Worm (Caenorhabditis elegans) whole organism, early embryonic: Measurements from ENCODE around the gene F19B2.7.

Experiments used
- B0310.2 ChIP-seq: sonication (generic microtip); optimal IDR thresholded peaks from 2 replicates; lab custom pipeline; 2016; ENCODE audit warnings: mild to moderate bottlenecking, missing genetic modification characterization, missing compliant biosample characterization
- F13C5.2 ChIP-seq: sonication (generic microtip); optimal IDR thresholded peaks from 2 replicates; lab custom pipeline; 2017; ENCODE audit warnings: mild to moderate bottlenecking, missing genetic modification characterization, inconsistent platforms, missing compliant biosample characterization
- aly-1 ChIP-seq: sonication (generic microtip); optimal IDR thresholded peaks from 2 replicates; lab custom pipeline; 2016; ENCODE audit warnings: missing genetic modification characterization, missing compliant biosample characterization
- ama-1 ChIP-seq: fragments of 150-350 bp; optimal IDR thresholded peaks from 2 replicates; lab custom pipeline; 2014
- ceh-13 ChIP-seq: fragments of 200-800 bp; sonication (Bioruptor generic); optimal IDR thresholded peaks from 2 replicates; lab custom pipeline; 2018; ENCODE audit warnings: mild to moderate bottlenecking, missing genetic modification characterization, missing compliant biosample characterization
- ceh-36 ChIP-seq: sonication (generic microtip); optimal IDR thresholded peaks from 2 replicates; lab custom pipeline; 2016; ENCODE audit warnings: missing genetic modification characterization, inconsistent platforms, missing compliant biosample characterization
- ets-7 ChIP-seq: sonication (generic microtip); optimal IDR thresholded peaks from 2 replicates; lab custom pipeline; 2016; ENCODE audit warnings: missing genotype, missing genetic modification characterization, missing compliant biosample characterization
- flt-1 ChIP-seq: fragments of 200-800 bp; sonication (Bioruptor generic); IDR thresholded peaks from 2 replicates; pipeline ENCODE4 v1.3.6; 2022; ENCODE audit warnings: missing genetic modification characterization, missing compliant biosample characterization
- hmbx-1 ChIP-seq: sonication (generic microtip); optimal IDR thresholded peaks from 2 replicates; lab custom pipeline; 2016; ENCODE audit warnings: mild to moderate bottlenecking, missing genetic modification characterization, missing compliant biosample characterization
- hmg-4 ChIP-seq: fragments of 200-800 bp; sonication (Bioruptor generic); optimal IDR thresholded peaks from 2 replicates; lab custom pipeline; 2018; ENCODE audit warnings: mild to moderate bottlenecking, missing genetic modification characterization, missing compliant biosample characterization
- hnd-1 ChIP-seq: sonication (generic microtip); optimal IDR thresholded peaks from 2 replicates; lab custom pipeline; 2016; ENCODE audit warnings: missing genetic modification characterization, missing compliant biosample characterization
- pes-1 ChIP-seq: fragments of 200-800 bp; sonication (Bioruptor generic); IDR thresholded peaks from 2 replicates; pipeline ENCODE4 v1.3.6; 2022; ENCODE audit warnings: missing genetic modification reagents, missing genetic modification characterization, missing compliant biosample characterization
- scrt-1 ChIP-seq: fragments of 200-800 bp; sonication (Bioruptor generic); IDR thresholded peaks from 2 replicates; pipeline ENCODE4 v1.3.6; 2022; ENCODE audit warnings: missing genetic modification characterization, missing compliant biosample characterization
- sea-1 ChIP-seq: fragments of 200-800 bp; sonication (Bioruptor generic); conservative IDR thresholded peaks from 2 replicates; pipeline ENCODE4 v1.3.6; 2022; ENCODE audit warnings: missing genetic modification characterization, missing compliant biosample characterization
- tbx-11 ChIP-seq: fragments of 200-800 bp; sonication (Bioruptor generic); IDR thresholded peaks from 2 replicates; pipeline ENCODE4 v1.3.6; 2022; ENCODE audit warnings: missing genetic modification characterization, missing compliant biosample characterization
- tbx-37 ChIP-seq: fragments of 200-800 bp; sonication (Bioruptor generic); conservative IDR thresholded peaks from 2 replicates; pipeline ENCODE4 v1.3.6; 2022; ENCODE audit warnings: missing genetic modification reagents, missing genetic modification characterization, missing compliant biosample characterization
- tra-4 ChIP-seq: sonication (generic microtip); optimal IDR thresholded peaks from 2 replicates; lab custom pipeline; 2017; ENCODE audit warnings: missing genetic modification characterization, missing compliant biosample characterization

Gene F19B2.7

DNA sequence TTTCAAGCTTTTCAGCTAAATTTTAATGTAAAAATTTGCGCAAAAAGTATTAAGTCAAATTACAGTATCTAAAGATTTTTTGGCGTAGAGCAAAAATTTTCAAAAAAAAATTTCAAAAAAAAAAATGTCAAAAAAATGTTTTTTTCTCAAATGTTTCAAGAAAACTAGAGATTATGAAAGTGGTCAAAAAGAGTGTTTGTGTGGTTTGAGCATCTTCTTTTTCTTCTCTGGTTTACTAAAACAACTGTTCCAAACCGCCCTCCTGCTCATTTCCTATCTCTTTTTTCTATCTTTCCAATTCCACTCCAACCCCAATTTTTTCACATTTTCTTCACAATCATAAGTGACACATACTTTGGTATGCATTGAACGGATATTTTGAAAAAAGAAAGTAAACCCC lies 9.2 kb upstream of the F19B2.7 start, which contains the start of gene Y113G7A.12:
TSS of gene Y113G7A.12 (plus strand) at position 301 of the 400 bp plus-strand sequence.
- TF ChIP-seq ceh-36 (tag; lab: Kevin White, UChicago) (no peak), aly-1 (tag; lab: Kevin White, UChicago) (no peak), ceh-13 (GFP tag; lab: Kevin White, UChicago) (no peak), scrt-1 (GFP tag; lab: Robert Waterston, UW) (no peak), sea-1 (GFP tag; lab: Robert Waterston, UW) (no peak), tra-4 (tag; lab: Kevin White, UChicago) (no peak), ama-1 (lab: Kevin White, UChicago) (no peak), B0310.2 (tag; lab: Kevin White, UChicago) (no peak), tbx-37 (GFP tag; lab: Robert Waterston, UW) (no peak), pes-1 (GFP tag; lab: Robert Waterston, UW) (no peak), hmg-4 (GFP tag; lab: Kevin White, UChicago) (no peak), flt-1 (GFP tag; lab: Robert Waterston, UW) (no peak), hnd-1 (tag; lab: Kevin White, UChicago) (no peak), hmbx-1 (no peak), F13C5.2 (tag; lab: Kevin White, UChicago) (no peak), tbx-11 (GFP tag; lab: Robert Waterston, UW) (no peak), ets-7 (tag; lab: Kevin White, UChicago) (no peak)

DNA sequence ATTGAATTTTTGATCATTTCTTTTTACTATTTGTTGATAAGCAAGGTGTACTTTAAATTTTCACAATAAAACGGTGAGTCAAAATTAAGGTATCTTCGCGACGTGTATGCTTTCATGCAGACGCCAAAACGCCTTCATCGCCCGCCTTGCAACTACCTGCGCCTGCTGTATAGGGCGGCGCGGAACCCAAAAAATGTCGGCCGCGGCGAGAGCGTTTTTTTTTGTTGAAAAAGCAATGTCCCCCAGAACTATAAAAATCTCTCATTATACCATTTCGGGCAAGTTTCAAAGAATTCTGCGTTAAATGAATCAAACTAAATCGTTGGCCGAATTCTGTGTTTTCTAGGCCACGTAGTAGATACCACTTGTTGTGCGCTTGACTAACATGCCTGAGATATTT lies 7.8 kb upstream of the F19B2.7 start:
- TF ChIP-seq tra-4 (tag; lab: Kevin White, UChicago) (no peak), hmg-4 (GFP tag; lab: Kevin White, UChicago) (no peak), tbx-11 (GFP tag; lab: Robert Waterston, UW) (no peak), F13C5.2 (tag; lab: Kevin White, UChicago) (no peak), scrt-1 (GFP tag; lab: Robert Waterston, UW) (no peak), B0310.2 (tag; lab: Kevin White, UChicago) (no peak), ceh-13 (GFP tag; lab: Kevin White, UChicago) (no peak), ama-1 (lab: Kevin White, UChicago) (no peak), ceh-36 (tag; lab: Kevin White, UChicago) (no peak), pes-1 (GFP tag; lab: Robert Waterston, UW) (no peak)

DNA sequence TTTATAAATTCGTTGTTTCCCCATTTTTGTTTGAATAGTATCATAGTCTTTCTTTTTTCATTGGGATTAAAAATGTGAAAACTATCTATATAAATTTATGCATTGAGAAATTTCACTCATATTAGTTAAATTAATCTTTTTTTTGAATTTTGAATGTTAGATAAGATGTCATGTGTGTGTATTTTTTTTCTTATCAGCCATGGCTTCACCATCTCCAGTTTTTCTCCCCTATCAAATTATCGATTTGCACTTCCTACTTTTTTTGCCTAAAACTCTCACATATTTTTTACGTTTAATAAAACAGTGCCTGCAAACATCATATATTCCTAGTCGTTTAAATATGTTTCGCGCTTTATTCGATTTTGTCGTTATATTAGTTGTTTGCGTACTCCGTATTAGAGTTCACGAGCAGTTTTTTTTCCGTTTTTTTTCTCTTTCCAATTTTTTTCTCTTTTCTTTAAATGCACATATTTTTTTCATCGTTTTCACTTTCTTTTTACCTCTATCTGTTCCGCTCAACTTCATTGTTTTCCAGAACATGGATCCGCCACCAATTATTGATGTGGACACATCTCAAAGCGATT lies 3.8 kb upstream of the F19B2.7 start, which contains the start of gene Y113G7A.13:
TSS of gene Y113G7A.13 (plus strand) at position 534 of the 584 bp plus-strand sequence.
- TF ChIP-seq ama-1 (lab: Kevin White, UChicago) (no peak), hnd-1 (tag; lab: Kevin White, UChicago) (no peak), ceh-13 (GFP tag; lab: Kevin White, UChicago) (no peak), hmbx-1 (no peak), sea-1 (GFP tag; lab: Robert Waterston, UW) (no peak), ceh-36 (tag; lab: Kevin White, UChicago) (no peak), hmg-4 (GFP tag; lab: Kevin White, UChicago) (no peak), tbx-11 (GFP tag; lab: Robert Waterston, UW) (no peak), F13C5.2 (tag; lab: Kevin White, UChicago) (no peak), tbx-37 (GFP tag; lab: Robert Waterston, UW) (no peak), flt-1 (GFP tag; lab: Robert Waterston, UW) (no peak)

DNA sequence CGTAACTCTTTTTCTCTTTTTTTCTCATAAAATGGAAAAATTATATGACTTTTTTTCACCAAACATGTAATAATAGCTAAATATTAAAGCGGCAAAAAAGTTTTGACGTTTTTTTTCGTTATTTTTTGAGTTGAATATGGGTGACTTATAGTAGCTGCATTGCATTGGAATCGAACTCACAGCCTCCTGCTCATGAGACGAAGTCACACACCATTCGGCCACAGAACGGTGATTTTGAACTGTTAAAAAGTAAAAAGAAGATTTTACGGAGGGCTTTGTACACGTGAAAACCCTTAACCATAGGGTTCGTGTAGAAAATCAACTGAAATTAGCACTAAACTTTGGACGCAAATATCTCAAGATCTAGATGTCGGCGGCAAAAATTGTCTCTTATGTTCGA lies 323 bp downstream of the F19B2.7 start:
- no peak for TF ChIP-seq B0310.2 (tag; lab: Kevin White, UChicago)
- no peak for TF ChIP-seq sea-1 (GFP tag; lab: Robert Waterston, UW)
- TF ChIP-seq F13C5.2 (tag; lab: Kevin White, UChicago), result no peak
- TF ChIP-seq tra-4 (tag; lab: Kevin White, UChicago), result no peak
- TF ChIP-seq tbx-37 (GFP tag; lab: Robert Waterston, UW), result no peak
- TF ChIP-seq ets-7 (tag; lab: Kevin White, UChicago), result no peak
- no peak for TF ChIP-seq ama-1 (lab: Kevin White, UChicago)
- TF ChIP-seq hmbx-1, result no peak
- no peak for TF ChIP-seq tbx-11 (GFP tag; lab: Robert Waterston, UW)
- TF ChIP-seq pes-1 (GFP tag; lab: Robert Waterston, UW), result no peak
- no peak for TF ChIP-seq hnd-1 (tag; lab: Kevin White, UChicago)

DNA sequence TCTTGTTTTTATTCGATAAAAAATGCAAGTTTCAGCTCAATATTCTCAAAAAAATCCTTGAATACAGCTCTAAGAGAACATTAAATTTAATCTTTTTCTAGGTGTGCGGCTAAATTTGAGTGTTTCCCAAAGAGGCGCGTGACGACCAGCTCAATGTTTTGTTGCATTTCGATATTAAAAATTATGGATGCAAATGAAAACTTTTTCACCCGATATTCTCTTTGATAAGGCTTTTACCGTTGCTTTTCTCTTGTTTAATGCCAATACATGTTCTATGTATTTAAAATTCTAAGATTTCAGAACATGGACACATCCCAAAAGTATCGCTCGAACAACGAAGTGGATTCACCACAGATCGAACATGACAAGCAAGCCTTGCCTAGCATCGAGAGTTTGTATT lies 6.7 kb downstream of the F19B2.7 start, which contains the start of gene F19B2.6:
TSS of gene F19B2.6 (plus strand) at position 301 of the 400 bp plus-strand sequence.
- no peak for TF ChIP-seq ceh-36 (tag; lab: Kevin White, UChicago)
- TF ChIP-seq scrt-1 (GFP tag; lab: Robert Waterston, UW), result no peak
- no peak for TF ChIP-seq tbx-37 (GFP tag; lab: Robert Waterston, UW)
- TF ChIP-seq hnd-1 (tag; lab: Kevin White, UChicago), result no peak
- no peak for TF ChIP-seq hmbx-1
- TF ChIP-seq sea-1 (GFP tag; lab: Robert Waterston, UW), result no peak
- no peak for TF ChIP-seq tra-4 (tag; lab: Kevin White, UChicago)
- no peak for TF ChIP-seq pes-1 (GFP tag; lab: Robert Waterston, UW)
- no peak for TF ChIP-seq ets-7 (tag; lab: Kevin White, UChicago)
- no peak for TF ChIP-seq B0310.2 (tag; lab: Kevin White, UChicago)
- TF ChIP-seq ceh-13 (GFP tag; lab: Kevin White, UChicago), result no peak
- no peak for TF ChIP-seq F13C5.2 (tag; lab: Kevin White, UChicago)
- TF ChIP-seq ama-1 (lab: Kevin White, UChicago), result no peak

DNA sequence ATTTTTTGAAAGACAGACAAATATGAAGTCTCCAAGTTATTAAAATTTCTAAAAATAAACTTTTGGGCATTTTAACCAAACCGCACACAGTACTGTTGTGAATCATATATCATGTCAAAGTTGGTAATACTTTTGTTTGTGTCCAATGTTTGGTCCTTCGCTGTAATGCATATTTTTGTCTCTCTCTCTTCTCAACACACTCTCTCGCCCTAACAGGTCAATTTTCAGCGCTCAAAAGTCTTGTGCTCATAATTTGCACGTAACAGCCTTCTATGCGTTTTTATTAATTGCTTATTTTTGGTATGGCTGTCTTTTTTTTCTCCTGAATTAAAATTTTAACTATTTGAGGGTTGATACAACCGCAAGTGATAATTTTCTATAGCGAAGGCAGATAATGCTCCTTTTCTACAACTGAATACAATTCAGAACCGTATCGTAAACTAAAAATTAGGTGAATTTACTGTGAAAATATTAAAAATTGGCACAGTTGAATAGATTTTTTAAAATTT lies 10.3 kb downstream of the F19B2.7 start:
- TF ChIP-seq sea-1 (GFP tag; lab: Robert Waterston, UW) (no peak), flt-1 (GFP tag; lab: Robert Waterston, UW) (no peak), hnd-1 (tag; lab: Kevin White, UChicago) (no peak), ets-7 (tag; lab: Kevin White, UChicago) (no peak), scrt-1 (GFP tag; lab: Robert Waterston, UW) (no peak), hmg-4 (GFP tag; lab: Kevin White, UChicago) (no peak), ama-1 (lab: Kevin White, UChicago) (no peak)
